Fruit fly (Drosophila melanogaster): ENCODE results near the gene nompC.

DNA sequence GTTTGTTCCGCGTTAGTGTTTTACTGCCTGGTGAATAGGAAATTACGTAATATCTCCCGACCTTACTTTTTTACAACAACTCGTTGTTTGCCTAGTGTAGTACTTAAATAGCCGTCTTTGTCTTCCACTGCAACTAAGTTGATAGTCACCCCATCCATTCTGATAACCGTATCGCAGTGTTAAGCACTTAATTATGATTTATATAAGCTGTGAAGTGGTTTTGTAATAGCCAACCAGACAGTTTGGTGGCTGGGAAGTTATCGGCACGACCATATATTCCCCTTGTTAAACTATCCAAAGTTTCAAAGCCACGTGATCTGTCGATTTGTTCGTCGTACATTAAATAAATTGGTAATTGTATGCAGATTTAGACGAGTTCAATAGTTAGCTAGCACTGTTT lies 41.6 kb upstream of the nompC start:
- TF ChIP-seq dmrt93B (GFP tag; optimal IDR thresholded peaks at IDR 0.05): no peak
- TF ChIP-seq Vsx2 (GFP tag; optimal IDR thresholded peaks at IDR 0.05; ENCODE audit: partially characterized antibody): no peak
- no peak for TF ChIP-seq dsf (GFP tag; optimal IDR thresholded peaks at IDR 0.05; ENCODE audit: borderline replicate concordance)
- TF ChIP-seq Dfd (GFP tag; optimal IDR thresholded peaks at IDR 0.05): no peak
- TF ChIP-seq jim (GFP tag; optimal IDR thresholded peaks at IDR 0.05): no peak
- no peak for TF ChIP-seq tai (GFP tag; optimal IDR thresholded peaks at IDR 0.05)
- TF ChIP-seq Abd-B (GFP tag; optimal IDR thresholded peaks at IDR 0.05): no peak
- TF ChIP-seq Jra (GFP tag; optimal IDR thresholded peaks at IDR 0.05): no peak
- no peak for TF ChIP-seq Dif (GFP tag; optimal IDR thresholded peaks at IDR 0.05; ENCODE audit: partially characterized antibody)
- no peak for TF ChIP-seq fru (GFP tag; optimal IDR thresholded peaks at IDR 0.05)
- no peak for TF ChIP-seq Hnf4 (GFP tag; optimal IDR thresholded peaks at IDR 0.05)
